Worm (Caenorhabditis elegans) whole organism, L2 larva: ENCODE measurements around the gene ZK666.15.

Source experiments
- ZK546.5 ChIP-seq: sonication (generic microtip); optimal IDR thresholded peaks from 2 replicates; lab custom pipeline; 2017; ENCODE audit warnings: missing biosample characterization, missing genetic modification characterization
- lin-11 ChIP-seq: fragments of 150-350 bp; sonication (generic microtip); optimal IDR thresholded peaks from 2 replicates; lab custom pipeline; 2014; ENCODE audit warnings: missing biosample characterization, missing genetic modification characterization, inconsistent platforms, mixed read lengths
- skn-1 ChIP-seq: sonication (generic microtip); optimal IDR thresholded peaks from 2 replicates; lab custom pipeline; 2017; ENCODE audit warnings: missing biosample characterization, missing genetic modification characterization
- snpc-4 ChIP-seq: fragments of 150-350 bp; optimal IDR thresholded peaks from 2 replicates; lab custom pipeline; 2014; ENCODE audit warnings: missing biosample characterization, missing genetic modification characterization
- unc-62 ChIP-seq: fragments of 150-350 bp; optimal IDR thresholded peaks from 2 replicates; lab custom pipeline; 2014; ENCODE audit warnings: missing biosample characterization, missing genetic modification reagents, missing genetic modification characterization

DNA sequence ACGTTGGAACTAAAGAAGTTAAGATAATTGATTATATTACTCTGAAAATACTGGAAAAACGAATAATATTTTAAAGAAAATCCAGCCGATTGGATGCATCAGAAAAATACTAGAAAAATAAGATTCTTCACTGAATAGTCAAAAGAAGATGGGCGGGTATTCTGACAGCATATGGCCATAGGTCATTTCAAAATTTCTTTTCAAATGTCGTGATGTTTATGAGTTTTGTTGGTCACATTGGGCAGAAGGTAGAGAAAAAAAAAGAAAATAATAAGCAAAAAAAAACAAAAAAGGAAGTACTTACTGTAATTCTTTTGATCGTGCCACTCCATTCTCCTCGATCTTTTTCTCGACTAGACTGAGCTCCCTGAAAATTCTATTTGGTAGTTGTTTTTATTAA lies 36.7 kb downstream of the ZK666.15 start, which contains the start of gene F59B10.5:
- TF ChIP-seq lin-11 (tag; lab: Kevin White, UChicago), result no peak
- no peak for TF ChIP-seq skn-1 (tag; lab: Kevin White, UChicago)
- TF ChIP-seq ZK546.5 (tag; lab: Kevin White, UChicago), result no peak
- TF ChIP-seq snpc-4 (tag; lab: Kevin White, UChicago), result no peak
- TF ChIP-seq unc-62, result no peak
